Fruit fly (Drosophila melanogaster): ENCODE results near the gene CG32811.

DNA sequence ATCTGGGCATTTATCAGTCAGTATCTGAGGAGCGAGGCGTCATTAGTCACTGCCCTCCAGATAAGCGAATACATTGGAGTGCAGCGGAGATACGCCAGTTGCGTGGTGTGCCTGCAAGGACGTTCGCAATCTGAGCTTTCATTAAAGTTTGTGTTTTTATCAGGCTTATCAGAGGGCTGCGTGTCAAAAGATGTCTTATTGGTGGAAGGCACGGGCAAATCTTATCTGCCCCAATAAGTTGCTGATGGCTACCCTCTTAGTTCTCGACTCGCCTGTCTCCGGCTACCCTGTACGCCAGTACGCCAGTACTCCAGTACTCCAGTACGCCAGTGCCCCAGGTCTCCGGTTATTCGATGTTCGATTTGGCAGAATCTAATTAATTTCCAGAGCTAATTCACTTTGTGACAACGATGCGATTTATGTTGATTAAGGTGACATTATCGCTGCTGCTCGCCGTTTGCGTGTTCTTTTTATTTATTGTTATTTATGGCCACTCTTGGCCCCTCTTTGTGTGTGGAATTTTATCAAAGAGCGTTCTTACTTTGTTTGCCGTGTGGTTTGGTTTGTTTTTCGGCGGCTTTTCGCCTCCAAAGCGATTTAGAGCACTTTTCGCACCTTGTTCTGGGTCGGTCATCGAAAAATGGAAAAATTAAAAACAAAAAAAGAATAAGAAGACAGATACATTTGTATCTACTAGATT lies 41.3 kb downstream of the CG32811 start:
- TF ChIP-seq Eip78C (GFP tag) (no peak), Hr39 (GFP tag; optimal IDR thresholded peaks at IDR 0.05) (no peak), Hr38 (GFP tag; optimal IDR thresholded peaks at IDR 0.05) (no peak), Hr4 (GFP tag; optimal IDR thresholded peaks at IDR 0.05) (no peak), CG6792 (GFP tag; optimal IDR thresholded peaks at IDR 0.05) (no peak), CG6854 (GFP tag; optimal IDR thresholded peaks at IDR 0.05) (no peak), CG6276 (GFP tag; optimal IDR thresholded peaks at IDR 0.05) (no peak), Sox102F (GFP tag; optimal IDR thresholded peaks at IDR 0.05) (no peak), CG11762 (GFP tag; optimal IDR thresholded peaks at IDR 0.05; ENCODE audit: insufficient read depth) (no peak), CG11294 (GFP tag; IDR thresholded peaks at IDR 0.05) (no peak), eg (GFP tag; IDR thresholded peaks at IDR 0.05) (no peak)
